Worm (Caenorhabditis elegans) whole organism, L4 larva: ENCODE results near the gene clec-173.

Experiments used
- D1046.2 ChIP-seq: fragments of 200-800 bp; sonication (Bioruptor generic); IDR thresholded peaks from 2 replicates; pipeline ENCODE4 v1.3.6; 2022; ENCODE audit warnings: missing genetic modification characterization, missing compliant biosample characterization
- F10B5.3 ChIP-seq: sonication (generic microtip); optimal IDR thresholded peaks from 2 replicates; lab custom pipeline; 2016; ENCODE audit warnings: mild to moderate bottlenecking, missing genetic modification characterization, missing compliant biosample characterization
- F26F4.8 ChIP-seq: fragments of 200-800 bp; sonication (Bioruptor generic); conservative IDR thresholded peaks from 2 replicates; pipeline ENCODE4 v1.3.6; 2022; ENCODE audit warnings: missing genetic modification characterization, missing compliant biosample characterization
- R02D3.7 ChIP-seq: fragments of 150-350 bp; sonication (generic microtip); optimal IDR thresholded peaks from 3 replicates; lab custom pipeline; 2014; ENCODE audit warnings: missing biosample characterization, missing genetic modification characterization
- T26A8.4 ChIP-seq: fragments of 200-800 bp; sonication (Bioruptor generic); IDR thresholded peaks from 2 replicates; pipeline ENCODE4 v1.3.6; 2022; ENCODE audit warnings: missing genetic modification characterization, missing compliant biosample characterization
- Y75B8A.6 ChIP-seq: fragments of 200-800 bp; sonication (Bioruptor generic); IDR thresholded peaks from 2 replicates; pipeline ENCODE4 v1.3.6; 2022; ENCODE audit warnings: missing genetic modification reagents, missing genetic modification characterization, missing compliant biosample characterization
- aha-1 ChIP-seq: fragments of 150-350 bp; peaks from one replicate; lab custom pipeline; 2014; ENCODE audit warnings: missing biosample characterization, missing genetic modification characterization
- aly-2 ChIP-seq: sonication (generic microtip); optimal IDR thresholded peaks from 2 replicates; lab custom pipeline; 2018; ENCODE audit warnings: missing biosample characterization, missing genetic modification characterization
- attf-4 ChIP-seq: sonication (generic microtip); optimal IDR thresholded peaks from 3 replicates; lab custom pipeline; 2017; ENCODE audit warnings: missing biosample characterization, missing genetic modification characterization
- ceh-32 ChIP-seq: sonication (generic microtip); optimal IDR thresholded peaks from 2 replicates; lab custom pipeline; 2016; ENCODE audit warnings: mild to moderate bottlenecking, missing genetic modification characterization, missing compliant biosample characterization; ENCODE audit not compliant: poor library complexity
- ceh-62 ChIP-seq: sonication (generic microtip); optimal IDR thresholded peaks from 2 replicates; lab custom pipeline; 2017; ENCODE audit warnings: missing biosample characterization, missing genetic modification characterization
- ces-1 ChIP-seq: fragments of 150-350 bp; sonication (generic microtip); optimal IDR thresholded peaks from 4 replicates; lab custom pipeline; 2014; ENCODE audit warnings: missing biosample characterization, missing genetic modification reagents, missing genetic modification characterization
- daf-16 ChIP-seq, 3 experiments: sonication (generic microtip); optimal IDR thresholded peaks; 2 replicates each; lab custom pipeline; 2016 to 2017; ENCODE audit warnings: missing genetic modification characterization in 3 of 3, missing genetic modification reagents in 3 of 3, mild to moderate bottlenecking in 2 of 3, missing compliant biosample characterization in 2 of 3, missing biosample characterization in 1 of 3, moderate library complexity in 1 of 3
- daf-8 ChIP-seq: fragments of 200-800 bp; sonication (Bioruptor generic); IDR thresholded peaks from 2 replicates; pipeline ENCODE4 v1.3.6; 2022; ENCODE audit warnings: missing genetic modification characterization, missing compliant biosample characterization
- dmd-9 ChIP-seq: fragments of 200-800 bp; sonication (Bioruptor generic); IDR thresholded peaks from 2 replicates; pipeline ENCODE4 v1.3.6; 2022; ENCODE audit warnings: missing genetic modification reagents, missing genetic modification characterization, missing compliant biosample characterization
- dpl-1 ChIP-seq: fragments of 150-350 bp; optimal IDR thresholded peaks from 2 replicates; lab custom pipeline; 2014; ENCODE audit warnings: missing biosample characterization, missing genetic modification reagents, missing genetic modification characterization
- duxl-1 ChIP-seq: sonication (generic microtip); optimal IDR thresholded peaks from 2 replicates; lab custom pipeline; 2016; ENCODE audit warnings: mild to moderate bottlenecking, missing genetic modification characterization, moderate library complexity, missing compliant biosample characterization; ENCODE audit not compliant: poor library complexity
- dve-1 ChIP-seq: sonication (generic microtip); optimal IDR thresholded peaks from 2 replicates; lab custom pipeline; 2017; ENCODE audit warnings: antibody characterized with exemption, mild to moderate bottlenecking, missing genetic modification characterization, missing compliant biosample characterization; ENCODE audit not compliant: insufficient read depth
- egl-43 ChIP-seq: fragments of 200-800 bp; sonication (Bioruptor generic); IDR thresholded peaks from 2 replicates; pipeline ENCODE4 v1.3.6; 2022; ENCODE audit warnings: missing genetic modification reagents, missing genetic modification characterization, missing compliant biosample characterization
- fkh-10 ChIP-seq: fragments of 150-350 bp; optimal IDR thresholded peaks from 2 replicates; lab custom pipeline; 2014; ENCODE audit warnings: missing biosample characterization, missing genetic modification reagents, missing genetic modification characterization
- hlh-11 ChIP-seq: fragments of 200-800 bp; sonication (Bioruptor generic); optimal IDR thresholded peaks from 2 replicates; lab custom pipeline; 2018; ENCODE audit warnings: mild to moderate bottlenecking, missing genetic modification characterization, missing compliant biosample characterization
- hlh-30 ChIP-seq: sonication (generic microtip); optimal IDR thresholded peaks from 2 replicates; lab custom pipeline; 2017; ENCODE audit warnings: antibody characterized with exemption, mild to moderate bottlenecking, missing genetic modification characterization, missing compliant biosample characterization; ENCODE audit not compliant: insufficient read depth
- hmg-1.1 ChIP-seq: fragments of 200-800 bp; sonication (Bioruptor generic); IDR thresholded peaks from 2 replicates; pipeline ENCODE4 v1.3.6; 2022; ENCODE audit warnings: missing genetic modification reagents, missing genetic modification characterization, missing compliant biosample characterization
- jun-1 ChIP-seq: fragments of 150-350 bp; optimal IDR thresholded peaks from 2 replicates; lab custom pipeline; 2014; ENCODE audit warnings: missing biosample characterization, missing genetic modification reagents, missing genetic modification characterization
- lim-7 ChIP-seq: fragments of 200-800 bp; sonication (Bioruptor generic); IDR thresholded peaks from 2 replicates; pipeline ENCODE4 v1.3.6; 2022; ENCODE audit warnings: missing genetic modification characterization, missing compliant biosample characterization
- lin-15B ChIP-seq: fragments of 150-350 bp; sonication (generic microtip); optimal IDR thresholded peaks from 3 replicates; lab custom pipeline; 2014; ENCODE audit warnings: missing biosample characterization, missing genetic modification characterization
- lin-38 ChIP-seq: fragments of 200-800 bp; sonication (Bioruptor generic); IDR thresholded peaks from 2 replicates; pipeline ENCODE4 v1.3.6; 2022; ENCODE audit warnings: missing genetic modification reagents, missing genetic modification characterization, missing compliant biosample characterization
- lin-39 ChIP-seq: fragments of 150-350 bp; optimal IDR thresholded peaks from 2 replicates; lab custom pipeline; 2014; ENCODE audit warnings: missing biosample characterization, missing genetic modification reagents, missing genetic modification characterization
- lsy-2 ChIP-seq, 2 experiments: fragments of 150-350 bp in 1 of 2; sonication (generic microtip) in 1 of 2; optimal IDR thresholded peaks; 2 replicates each; lab custom pipeline; 2014 to 2017; ENCODE audit warnings: missing biosample characterization in 2 of 2, missing genetic modification characterization in 2 of 2
- mdl-1 ChIP-seq, 2 experiments: fragments of 150-350 bp in 1 of 2; sonication (generic microtip) in 1 of 2; optimal IDR thresholded peaks; 2 replicates each; lab custom pipeline; 2014 to 2017; ENCODE audit warnings: missing biosample characterization in 2 of 2, missing genetic modification characterization in 2 of 2
- mxl-2 ChIP-seq: fragments of 200-800 bp; sonication (Bioruptor generic); conservative IDR thresholded peaks from 2 replicates; pipeline ENCODE4 v1.3.6; 2022; ENCODE audit warnings: missing genetic modification reagents, missing genetic modification characterization, missing compliant biosample characterization
- mxl-3 ChIP-seq: fragments of 200-800 bp; sonication (Bioruptor generic); optimal IDR thresholded peaks from 2 replicates; lab custom pipeline; 2018; ENCODE audit warnings: mild to moderate bottlenecking, missing genetic modification characterization, missing compliant biosample characterization
- nhr-10 ChIP-seq: fragments of 150-350 bp; optimal IDR thresholded peaks from 2 replicates; lab custom pipeline; 2014; ENCODE audit warnings: missing biosample characterization, missing genetic modification characterization
- nhr-102 ChIP-seq: sonication (generic microtip); optimal IDR thresholded peaks from 2 replicates; lab custom pipeline; 2016; ENCODE audit warnings: mild to moderate bottlenecking, missing genetic modification characterization, moderate library complexity, missing compliant biosample characterization
- nhr-11 ChIP-seq: fragments of 150-350 bp; optimal IDR thresholded peaks from 2 replicates; lab custom pipeline; 2014; ENCODE audit warnings: missing biosample characterization, missing genetic modification characterization
- nhr-25 ChIP-seq: sonication (generic microtip); optimal IDR thresholded peaks from 2 replicates; lab custom pipeline; 2017; ENCODE audit warnings: missing genetic modification characterization, mild to moderate bottlenecking, missing compliant biosample characterization, antibody characterized with exemption, moderate library complexity, borderline replicate concordance; ENCODE audit not compliant: insufficient read depth
- nhr-28 ChIP-seq: fragments of 150-350 bp; optimal IDR thresholded peaks from 2 replicates; lab custom pipeline; 2014; ENCODE audit warnings: missing biosample characterization, missing genetic modification characterization
- nhr-41 ChIP-seq: fragments of 200-800 bp; sonication (Bioruptor generic); IDR thresholded peaks from 2 replicates; pipeline ENCODE4 v1.3.6; 2022; ENCODE audit warnings: missing genetic modification reagents, missing genetic modification characterization, missing compliant biosample characterization
- nhr-48 ChIP-seq: sonication (generic microtip); optimal IDR thresholded peaks from 2 replicates; lab custom pipeline; 2016; ENCODE audit warnings: mild to moderate bottlenecking, missing genetic modification characterization, missing compliant biosample characterization
- nhr-76 ChIP-seq: fragments of 150-350 bp; optimal IDR thresholded peaks from 2 replicates; lab custom pipeline; 2014; ENCODE audit warnings: missing biosample characterization, missing genetic modification characterization
- pqm-1 ChIP-seq: sonication (generic microtip); optimal IDR thresholded peaks from 2 replicates; lab custom pipeline; 2017; ENCODE audit warnings: missing biosample characterization, missing genetic modification characterization
- skn-1 ChIP-seq: fragments of 150-350 bp; optimal IDR thresholded peaks from 2 replicates; lab custom pipeline; 2014; ENCODE audit warnings: missing biosample characterization, missing genetic modification characterization
- tag-97 ChIP-seq: fragments of 200-800 bp; sonication (Bioruptor generic); IDR thresholded peaks from 2 replicates; pipeline ENCODE4 v1.3.6; 2022; ENCODE audit warnings: missing genetic modification characterization, missing compliant biosample characterization
- zip-11 ChIP-seq: fragments of 200-800 bp; sonication (Bioruptor generic); IDR thresholded peaks from 2 replicates; pipeline ENCODE4 v1.3.6; 2022; ENCODE audit warnings: missing genetic modification characterization, missing compliant biosample characterization
- zip-2 ChIP-seq: fragments of 150-350 bp; optimal IDR thresholded peaks from 2 replicates; lab custom pipeline; 2014; ENCODE audit warnings: missing biosample characterization, missing genetic modification characterization
- ztf-7 ChIP-seq: fragments of 150-350 bp; optimal IDR thresholded peaks from 2 replicates; lab custom pipeline; 2014; ENCODE audit warnings: missing biosample characterization, missing genetic modification characterization

The clec-173 gene

ce11 chrIV:3246873-3247272 lies 20.6 kb downstream of the clec-173 start:
- TF ChIP-seq lsy-2 (tag; optimal IDR thresholded peaks at IDR 0.05; lab: Kevin White, UChicago) (no peak), aha-1 (peak; percentile 57), mxl-3 (GFP tag; lab: Kevin White, UChicago) (no peak), ceh-32 (no peak)
- TF ChIP-seq, all 104 proteins: peak for 1

ce11 chrIV:3234269-3234668 lies 33.2 kb downstream of the clec-173 start:
- TF ChIP-seq nhr-102 (tag; lab: Kevin White, UChicago) (peak; percentile 37), F10B5.3 (peak; percentile 34), F26F4.8 (GFP tag; lab: Robert Waterston, UW) (no peak), ces-1 (GFP tag; lab: Kevin White, UChicago) (no peak), nhr-28 (peak; percentile 49), hlh-30 (tag; lab: Kevin White, UChicago) (peak; percentile 49), T26A8.4 (GFP tag; lab: Robert Waterston, UW) (peak; percentile 51), hlh-11 (peak; percentile 47), nhr-25 (peak; percentile 32), lsy-2 (tag; optimal IDR thresholded peaks at IDR 0.05; lab: Kevin White, UChicago) (peak in 1 of 2 experiments; percentile 3), mdl-1 (tag; optimal IDR thresholded peaks at IDR 0.05; lab: Kevin White, UChicago) (peak in 1 of 2 experiments; percentile 47), dve-1 (tag; lab: Kevin White, UChicago) (peak; percentile 11), nhr-48 (tag; lab: Kevin White, UChicago) (peak; percentile 25), zip-2 (tag; lab: Kevin White, UChicago) (no peak), mxl-3 (GFP tag; lab: Kevin White, UChicago) (peak; percentile 26), duxl-1 (tag; lab: Kevin White, UChicago) (peak; percentile 49), ztf-7 (tag; lab: Kevin White, UChicago) (no peak)

ce11 chrIV:3233429-3233885 lies 34.0 kb downstream of the clec-173 start:
- no peak for TF ChIP-seq fkh-10 (GFP tag; lab: Kevin White, UChicago)
- no peak; the same call in 1 of the 2 replicates for TF ChIP-seq lin-38 (GFP tag; lab: Robert Waterston, UW)
- no peak for TF ChIP-seq lin-15B (tag; lab: Kevin White, UChicago)
- no peak for TF ChIP-seq aly-2 (tag; lab: Kevin White, UChicago)
- TF ChIP-seq hmg-1.1: peak; percentile 53; the same call in 1 of the 2 replicates
- peak; percentile 44 for TF ChIP-seq dve-1 (tag; lab: Kevin White, UChicago)
- TF ChIP-seq ceh-62: no peak
- TF ChIP-seq nhr-10 (tag; lab: Kevin White, UChicago): no peak
- peak; percentile 21 for TF ChIP-seq hlh-30 (tag; lab: Kevin White, UChicago)
- 0 out of 2 replicates have a peak, but pooled peaks have one; percentile 17 for TF ChIP-seq D1046.2 (GFP tag; lab: Robert Waterston, UW)
- no peak for TF ChIP-seq nhr-11 (tag; lab: Kevin White, UChicago)
- TF ChIP-seq lim-7 (GFP tag; lab: Robert Waterston, UW): no peak
- no peak for TF ChIP-seq tag-97 (GFP tag; lab: Robert Waterston, UW)
- TF ChIP-seq attf-4 (tag; lab: Kevin White, UChicago): no peak
- no peak for TF ChIP-seq Y75B8A.6 (GFP tag; lab: Robert Waterston, UW)
- TF ChIP-seq dpl-1 (GFP tag; lab: Kevin White, UChicago): no peak
- TF ChIP-seq nhr-41 (GFP tag; lab: Robert Waterston, UW): no peak
- peak; percentile 34; the same call in 1 of the 2 replicates for TF ChIP-seq T26A8.4 (GFP tag; lab: Robert Waterston, UW)
- TF ChIP-seq mdl-1 (tag; optimal IDR thresholded peaks at IDR 0.05; lab: Kevin White, UChicago): peak in 1 of 2 experiments; percentile 56
- TF ChIP-seq pqm-1: no peak
- TF ChIP-seq nhr-25: peak; percentile 56
- TF ChIP-seq skn-1 (tag; lab: Kevin White, UChicago): no peak
- no peak for TF ChIP-seq dmd-9 (GFP tag; lab: Robert Waterston, UW)
- no peak for TF ChIP-seq lin-39 (tag; lab: Kevin White, UChicago)
- no peak for TF ChIP-seq daf-16 (GFP tag; optimal IDR thresholded peaks at IDR 0.05; lab: Kevin White, UChicago)
- TF ChIP-seq daf-16 (tag; optimal IDR thresholded peaks at IDR 0.05; lab: Kevin White, UChicago): peak; percentile 6
- TF ChIP-seq jun-1 (tag; lab: Kevin White, UChicago): no peak
- TF ChIP-seq zip-11 (GFP tag; lab: Robert Waterston, UW): no peak
- no peak for TF ChIP-seq ceh-32
- no peak for TF ChIP-seq nhr-76
- TF ChIP-seq egl-43 (GFP tag; lab: Robert Waterston, UW): no peak
- no peak for TF ChIP-seq daf-8 (GFP tag; lab: Robert Waterston, UW)
- no peak for TF ChIP-seq R02D3.7
- no peak for TF ChIP-seq mxl-2 (GFP tag; lab: Robert Waterston, UW)
- no peak for TF ChIP-seq F26F4.8 (GFP tag; lab: Robert Waterston, UW)
- TF ChIP-seq zip-2 (tag; lab: Kevin White, UChicago): no peak
